Fruit fly (Drosophila melanogaster) whole organism, embryonic: ENCODE results near the gene Rh5.

Experiments used
- CG11723 ChIP-seq: fragments of 200-800 bp; sonication (Bioruptor generic); optimal IDR thresholded peaks from 2 replicates; lab custom pipeline; 2017; ENCODE audit warnings: missing biosample characterization, mild to moderate bottlenecking, missing genetic modification characterization
- CG13424 ChIP-seq: fragments of 200-800 bp; sonication (Bioruptor generic); optimal IDR thresholded peaks from 2 replicates; lab custom pipeline; 2019; ENCODE audit warnings: missing biosample characterization, mild to moderate bottlenecking, missing genetic modification characterization, moderate library complexity
- CG17385 ChIP-seq: fragments of 200-800 bp; sonication (Bioruptor generic); optimal IDR thresholded peaks from 3 replicates; lab custom pipeline; 2018; ENCODE audit warnings: missing biosample characterization, mild to moderate bottlenecking, missing genetic modification characterization
- CG18262 ChIP-seq: fragments of 200-800 bp; optimal IDR thresholded peaks from 3 replicates; lab custom pipeline; 2019; ENCODE audit warnings: missing biosample characterization, mild to moderate bottlenecking, missing genetic modification characterization, moderate library complexity
- CG2120 ChIP-seq: fragments of 200-800 bp; sonication (Bioruptor generic); optimal IDR thresholded peaks from 3 replicates; lab custom pipeline; 2016; ENCODE audit warnings: missing biosample characterization, missing genetic modification characterization
- CG2202 ChIP-seq: fragments of 200-800 bp; sonication (Bioruptor generic); optimal IDR thresholded peaks from 2 replicates; lab custom pipeline; 2018; ENCODE audit warnings: missing biosample characterization, mild to moderate bottlenecking, missing genetic modification characterization
- CG32767 ChIP-seq: fragments of 200-800 bp; sonication (Bioruptor generic); IDR thresholded peaks from 2 replicates; pipeline ENCODE4 v1.3.6; 2022; ENCODE audit warnings: missing biosample characterization, missing genetic modification characterization
- CG3281 ChIP-seq: fragments of 200-800 bp; sonication (Bioruptor generic); optimal IDR thresholded peaks from 3 replicates; lab custom pipeline; 2017; ENCODE audit warnings: missing biosample characterization, mild to moderate bottlenecking, missing genetic modification characterization
- CG34224 ChIP-seq: fragments of 200-800 bp; sonication (Bioruptor generic); IDR thresholded peaks from 3 replicates; pipeline ENCODE4 v1.3.6; 2022; ENCODE audit warnings: missing biosample characterization, missing genetic modification characterization; ENCODE audit not compliant: partially characterized antibody
- CG43689 ChIP-seq: fragments of 200-800 bp; sonication (Bioruptor generic); IDR thresholded peaks from 2 replicates; pipeline ENCODE4 v1.3.6; 2022; ENCODE audit warnings: missing biosample characterization, missing genetic modification characterization
- CG4424 ChIP-seq: fragments of 200-800 bp; sonication (Bioruptor generic); optimal IDR thresholded peaks from 3 replicates; lab custom pipeline; 2016; ENCODE audit warnings: missing biosample characterization, missing genetic modification characterization
- CG4617 ChIP-seq: fragments of 200-800 bp; sonication (Bioruptor generic); optimal IDR thresholded peaks from 3 replicates; lab custom pipeline; 2016; ENCODE audit warnings: missing biosample characterization, missing genetic modification characterization, borderline replicate concordance
- CG4820 ChIP-seq: fragments of 200-800 bp; sonication (Bioruptor generic); optimal IDR thresholded peaks from 3 replicates; lab custom pipeline; 2016; ENCODE audit warnings: missing biosample characterization, missing genetic modification characterization
- CG6689 ChIP-seq: fragments of 200-800 bp; sonication (Bioruptor generic); IDR thresholded peaks from 2 replicates; pipeline ENCODE4 v1.3.6; 2022; ENCODE audit warnings: missing biosample characterization, missing genetic modification characterization
- CG7928 ChIP-seq: fragments of 200-800 bp; sonication (Bioruptor generic); optimal IDR thresholded peaks from 2 replicates; lab custom pipeline; 2017; ENCODE audit warnings: missing biosample characterization, mild to moderate bottlenecking, missing genetic modification characterization
- CG9215 ChIP-seq: fragments of 200-800 bp; sonication (Bioruptor generic); IDR thresholded peaks from 2 replicates; pipeline ENCODE4 v1.3.6; 2022; ENCODE audit warnings: missing biosample characterization, missing genetic modification characterization
- Dll ChIP-seq: fragments of 200-800 bp; sonication (Bioruptor generic); IDR thresholded peaks from 4 replicates; pipeline ENCODE4 v1.3.6; 2022; ENCODE audit warnings: missing biosample characterization, missing genetic modification characterization; ENCODE audit not compliant: partially characterized antibody
- Drgx ChIP-seq: fragments of 200-800 bp; sonication (Bioruptor generic); IDR thresholded peaks from 2 replicates; pipeline ENCODE4 v1.3.6; 2022; ENCODE audit warnings: missing biosample characterization, missing genetic modification characterization
- HmgZ ChIP-seq: fragments of 200-800 bp; sonication (Bioruptor generic); optimal IDR thresholded peaks from 2 replicates; lab custom pipeline; 2018; ENCODE audit warnings: missing biosample characterization, mild to moderate bottlenecking, missing genetic modification characterization
- Lim3 ChIP-seq: fragments of 200-800 bp; sonication (Bioruptor generic); IDR thresholded peaks from 2 replicates; pipeline ENCODE4 v1.3.6; 2022; ENCODE audit warnings: missing biosample characterization, missing genetic modification characterization
- MESR4 ChIP-seq: fragments of 200-800 bp; sonication (Bioruptor generic); optimal IDR thresholded peaks from 2 replicates; lab custom pipeline; 2018; ENCODE audit warnings: missing biosample characterization, mild to moderate bottlenecking, missing genetic modification characterization, moderate library complexity
- Med ChIP-seq: fragments of 200-800 bp; sonication (Bioruptor generic); peaks from one replicate; lab custom pipeline; 2016; ENCODE audit warnings: missing biosample characterization, missing genetic modification characterization, mild to moderate bottlenecking, inconsistent platforms, moderate library complexity
- Opbp ChIP-seq: fragments of 200-800 bp; sonication (Bioruptor generic); IDR thresholded peaks from 3 replicates; pipeline ENCODE4 v1.3.6; 2022; ENCODE audit warnings: missing biosample characterization, missing genetic modification characterization; ENCODE audit not compliant: partially characterized antibody
- Scr ChIP-seq: fragments of 200-800 bp; sonication (Bioruptor generic); IDR thresholded peaks from 2 replicates; pipeline ENCODE4 v1.3.6; 2022; ENCODE audit warnings: missing biosample characterization, missing genetic modification characterization; ENCODE audit not compliant: partially characterized antibody
- Six4 ChIP-seq: fragments of 200-800 bp; sonication (Bioruptor generic); optimal IDR thresholded peaks from 2 replicates; lab custom pipeline; 2016; ENCODE audit warnings: missing biosample characterization, missing genetic modification characterization
- Ssrp ChIP-seq: fragments of 200-800 bp; sonication (Bioruptor generic); optimal IDR thresholded peaks from 2 replicates; lab custom pipeline; 2018; ENCODE audit warnings: missing biosample characterization, mild to moderate bottlenecking, missing genetic modification characterization, moderate library complexity
- Trl ChIP-seq, 3 experiments: fragments of >200 bp in 2 of 3; fragments of 200-800 bp in 1 of 3; sonication (Bioruptor generic) in 1 of 3; optimal IDR thresholded peaks; 2 replicates in 1 of 3; 3 replicates in 2 of 3; lab custom pipeline; 2016 to 2017; ENCODE audit warnings: missing biosample characterization in 1 of 3, missing genetic modification characterization in 1 of 3
- Vsx1 ChIP-seq: fragments of 200-800 bp; sonication (Bioruptor generic); optimal IDR thresholded peaks from 2 replicates; lab custom pipeline; 2017; ENCODE audit warnings: missing biosample characterization, mild to moderate bottlenecking, missing genetic modification characterization, missing genetic modification reagents
- YL-1 ChIP-seq: fragments of 200-800 bp; sonication (Bioruptor generic); optimal IDR thresholded peaks from 3 replicates; lab custom pipeline; 2017; ENCODE audit warnings: missing biosample characterization, mild to moderate bottlenecking, missing genetic modification characterization
- ap ChIP-seq: fragments of 200-800 bp; sonication (Bioruptor generic); IDR thresholded peaks from 2 replicates; pipeline ENCODE4 v1.3.6; 2022; ENCODE audit warnings: missing biosample characterization, missing genetic modification characterization
- bbx ChIP-seq: fragments of 200-800 bp; sonication (Bioruptor generic); IDR thresholded peaks from 2 replicates; pipeline ENCODE4 v1.3.6; 2022; ENCODE audit warnings: missing biosample characterization, missing genetic modification characterization; ENCODE audit not compliant: partially characterized antibody
- chif ChIP-seq, 2 experiments: fragments of 200-800 bp; sonication (Bioruptor generic); optimal IDR thresholded peaks; 3 replicates each; lab custom pipeline; 2016; ENCODE audit warnings: missing biosample characterization in 2 of 2, missing genetic modification characterization in 2 of 2
- ci ChIP-seq: fragments of 200-800 bp; sonication (Bioruptor generic); IDR thresholded peaks from 3 replicates; pipeline ENCODE4 v1.3.6; 2022; ENCODE audit warnings: missing biosample characterization, missing genetic modification characterization
- corto ChIP-seq: fragments of 200-800 bp; sonication (Bioruptor generic); optimal IDR thresholded peaks from 2 replicates; lab custom pipeline; 2016; ENCODE audit warnings: missing biosample characterization, mild to moderate bottlenecking, missing genetic modification characterization, moderate library complexity
- en ChIP-seq: fragments of 200-800 bp; sonication (Bioruptor generic); optimal IDR thresholded peaks from 2 replicates; lab custom pipeline; 2016; ENCODE audit warnings: missing biosample characterization, missing genetic modification characterization
- esg ChIP-seq: fragments of 200-800 bp; sonication (Bioruptor generic); conservative IDR thresholded peaks from 2 replicates; pipeline ENCODE4 v1.3.6; 2022; ENCODE audit warnings: missing biosample characterization, missing genetic modification characterization
- exex ChIP-seq: fragments of 200-800 bp; sonication (Bioruptor generic); optimal IDR thresholded peaks from 4 replicates; lab custom pipeline; 2018; ENCODE audit warnings: missing biosample characterization, mild to moderate bottlenecking, missing genetic modification characterization, moderate library complexity
- kay ChIP-seq: fragments of 200-800 bp; sonication (Bioruptor generic); optimal IDR thresholded peaks from 2 replicates; lab custom pipeline; 2016; ENCODE audit warnings: missing biosample characterization, missing genetic modification characterization
- lab ChIP-seq: fragments of 200-800 bp; sonication (Bioruptor generic); optimal IDR thresholded peaks from 3 replicates; lab custom pipeline; 2017; ENCODE audit warnings: missing biosample characterization, missing genetic modification characterization, mild to moderate bottlenecking, moderate library complexity, missing genetic modification reagents
- lov ChIP-seq, 2 experiments: fragments of 200-800 bp in 1 of 2; fragments of >200 bp in 1 of 2; sonication (Bioruptor generic) in 1 of 2; IDR thresholded peaks in 1 of 2; optimal IDR thresholded peaks in 1 of 2; 2 replicates in 1 of 2; 3 replicates in 1 of 2; pipeline versions ENCODE4 v1.3.6 to Lab custom; 2017 to 2022; ENCODE audit warnings: missing biosample characterization in 1 of 2, missing genetic modification characterization in 1 of 2
- nmo ChIP-seq: fragments of 200-800 bp; sonication (Bioruptor generic); optimal IDR thresholded peaks from 2 replicates; lab custom pipeline; 2018; ENCODE audit warnings: missing biosample characterization, mild to moderate bottlenecking, missing genetic modification characterization, moderate library complexity
- pfk ChIP-seq: fragments of 200-800 bp; sonication (Bioruptor generic); optimal IDR thresholded peaks from 2 replicates; lab custom pipeline; 2018; ENCODE audit warnings: missing biosample characterization, mild to moderate bottlenecking, missing genetic modification characterization, moderate library complexity
- psq ChIP-seq: fragments of 200-800 bp; sonication (Bioruptor generic); optimal IDR thresholded peaks from 2 replicates; lab custom pipeline; 2017; ENCODE audit warnings: missing biosample characterization, missing genetic modification characterization
- pzg ChIP-seq: fragments of 200-800 bp; sonication (Bioruptor generic); optimal IDR thresholded peaks from 3 replicates; lab custom pipeline; 2018; ENCODE audit warnings: missing biosample characterization, mild to moderate bottlenecking, missing genetic modification characterization, moderate library complexity
- ranshi ChIP-seq: fragments of 200-800 bp; sonication (Bioruptor generic); IDR thresholded peaks from 2 replicates; pipeline ENCODE4 v1.3.6; 2022; ENCODE audit warnings: missing biosample characterization, missing genetic modification characterization
- repo ChIP-seq: fragments of 200-800 bp; sonication (Bioruptor generic); optimal IDR thresholded peaks from 2 replicates; lab custom pipeline; 2016; ENCODE audit warnings: missing biosample characterization, missing genetic modification characterization
- sna ChIP-seq: fragments of 200-800 bp; sonication (Bioruptor generic); IDR thresholded peaks from 2 replicates; pipeline ENCODE4 v1.3.6; 2022; ENCODE audit warnings: missing biosample characterization, missing genetic modification characterization; ENCODE audit not compliant: partially characterized antibody
- sr ChIP-seq: fragments of 200-800 bp; sonication (Bioruptor generic); IDR thresholded peaks from 3 replicates; pipeline ENCODE4 v1.3.6; 2022; ENCODE audit warnings: missing biosample characterization, missing genetic modification characterization
- tin ChIP-seq: fragments of 200-800 bp; sonication (Bioruptor generic); optimal IDR thresholded peaks from 3 replicates; lab custom pipeline; 2016; ENCODE audit warnings: missing biosample characterization, missing genetic modification characterization

Gene Rh5

DNA sequence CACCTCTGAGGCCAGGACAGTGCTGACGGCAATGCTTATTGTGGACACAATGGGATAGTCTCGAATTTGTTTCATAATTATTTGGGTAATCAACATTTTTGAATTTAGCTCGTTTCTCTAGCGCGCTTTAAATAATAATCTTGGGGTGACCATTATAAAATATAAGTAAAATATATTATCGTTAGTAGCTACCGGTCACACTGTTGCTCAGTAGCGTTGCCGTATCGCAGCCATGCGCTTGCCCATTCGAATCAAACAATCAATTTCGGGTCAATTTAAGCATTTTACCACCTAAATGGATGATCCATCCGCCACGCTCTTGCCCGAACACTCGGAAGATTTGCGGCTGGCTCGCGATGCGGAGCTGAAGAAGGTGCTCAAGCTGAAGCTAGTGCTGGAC lies 18.2 kb upstream of the Rh5 start, which contains the start of the genes zuc and dgt2 (continued):
- TF ChIP-seq nmo (GFP tag; lab: Kevin White, UChicago) (peak; percentile 6), pfk (GFP tag; lab: Kevin White, UChicago) (no peak), CG34224 (GFP tag; lab: Robert Waterston, UW) (peak; percentile 44; the same call in 1 of the 3 replicates), ranshi (GFP tag; lab: Robert Waterston, UW) (peak; percentile 91), CG43689 (GFP tag; lab: Robert Waterston, UW) (no peak), chif (GFP tag; optimal IDR thresholded peaks at IDR 0.05; lab: Kevin White, UChicago) (no peak), HmgZ (peak; percentile 28), CG13424 (tag; lab: Kevin White, UChicago) (no peak), CG6689 (GFP tag; lab: Robert Waterston, UW) (no peak), ci (GFP tag; lab: Robert Waterston, UW) (0 out of 3 replicates have a peak, but pooled peaks have one; percentile 51), sr (GFP tag; lab: Robert Waterston, UW) (no peak), bbx (peak; percentile 44; the same call in 1 of the 2 replicates), pzg (GFP tag; lab: Kevin White, UChicago) (peak; percentile 71), tin (GFP tag; lab: Kevin White, UChicago) (no peak), Drgx (GFP tag; lab: Robert Waterston, UW) (no peak), lab (GFP tag; lab: Kevin White, UChicago) (no peak), CG18262 (tag; lab: Kevin White, UChicago) (no peak), CG4820 (GFP tag; lab: Kevin White, UChicago) (no peak), MESR4 (GFP tag; lab: Kevin White, UChicago) (peak; percentile 53), Dll (0 out of 4 replicates have a peak, but pooled peaks have one; percentile 29), Vsx1 (GFP tag; lab: Kevin White, UChicago) (no peak), Lim3 (GFP tag; lab: Robert Waterston, UW) (no peak), CG17385 (no peak), en (GFP tag; lab: Kevin White, UChicago) (no peak), Trl (optimal IDR thresholded peaks at IDR 0.05; lab: Kevin White, UChicago) (no peak), Trl (GFP tag; optimal IDR thresholded peaks at IDR 0.05; lab: Kevin White, UChicago) (no peak), esg (GFP tag; lab: Robert Waterston, UW) (no peak), Six4 (GFP tag; lab: Kevin White, UChicago) (no peak), CG9215 (GFP tag; lab: Robert Waterston, UW) (no peak), CG7928 (GFP tag; lab: Kevin White, UChicago) (no peak), exex (tag; lab: Kevin White, UChicago) (no peak), kay (GFP tag; lab: Kevin White, UChicago) (no peak), YL-1 (peak; percentile 29), Scr (GFP tag; lab: Robert Waterston, UW) (peak; percentile 25), repo (no peak), psq (GFP tag; lab: Kevin White, UChicago) (no peak), Ssrp (tag; lab: Kevin White, UChicago) (no peak), corto (GFP tag; lab: Kevin White, UChicago) (no peak), CG4617 (GFP tag; lab: Kevin White, UChicago) (peak; percentile 76), CG2120 (no peak), CG3281 (GFP tag; lab: Kevin White, UChicago) (peak; percentile 12), ap (GFP tag; lab: Robert Waterston, UW) (no peak), sna (GFP tag; lab: Robert Waterston, UW) (no peak), CG32767 (GFP tag; lab: Robert Waterston, UW) (no peak), lov (optimal IDR thresholded peaks at IDR 0.05; lab: Kevin White, UChicago) (no peak), lov (GFP tag; IDR thresholded peaks at IDR 0.05; lab: Robert Waterston, UW) (no peak), CG11723 (no peak), Opbp (GFP tag; lab: Robert Waterston, UW) (no peak), Med (GFP tag; lab: Kevin White, UChicago) (peak; percentile 72), CG4424 (GFP tag; lab: Kevin White, UChicago) (no peak), CG2202 (no peak)
